Fruit fly (Drosophila melanogaster): ENCODE results near the gene RpL36A.
A peak's percentile ranks its signal among the peaks of the same experiment; 100 is the strongest.

RpL36A gene

dm6 chr2L:7991951-7992350, 50.8 kb downstream of the RpL36A start (continued):
- no peak for TF ChIP-seq pb (GFP tag; optimal IDR thresholded peaks at IDR 0.05)
- TF ChIP-seq CG10209 (GFP tag; optimal IDR thresholded peaks at IDR 0.05), result peak; percentile 34
- peak; percentile 1 for TF ChIP-seq Vsx1 (GFP tag; optimal IDR thresholded peaks at IDR 0.05)
- no peak for TF ChIP-seq fd64A (GFP tag; optimal IDR thresholded peaks at IDR 0.05)
- peak; percentile 2 for TF ChIP-seq unpg (GFP tag; optimal IDR thresholded peaks at IDR 0.05)
- no peak for TF ChIP-seq gt (GFP tag; IDR thresholded peaks at IDR 0.05)
- TF ChIP-seq CG3281 (GFP tag; optimal IDR thresholded peaks at IDR 0.05), result peak; percentile 23
- TF ChIP-seq lilli (GFP tag; optimal IDR thresholded peaks at IDR 0.05), result peak; percentile 33
- TF ChIP-seq chn (GFP tag; optimal IDR thresholded peaks at IDR 0.05), result no peak
- peak; percentile 49; the same call in 1 of the 2 replicates for TF ChIP-seq Rfx (GFP tag; IDR thresholded peaks at IDR 0.05)
- TF ChIP-seq CG7786 (GFP tag; optimal IDR thresholded peaks at IDR 0.05), result no peak
- peak; percentile 39 for TF ChIP-seq Med (GFP tag)
